Worm (Caenorhabditis elegans): ENCODE measurements around the gene ZK1010.2.
A peak's percentile ranks its signal among the peaks of the same experiment; 100 is the strongest.

The ZK1010.2 gene

DNA sequence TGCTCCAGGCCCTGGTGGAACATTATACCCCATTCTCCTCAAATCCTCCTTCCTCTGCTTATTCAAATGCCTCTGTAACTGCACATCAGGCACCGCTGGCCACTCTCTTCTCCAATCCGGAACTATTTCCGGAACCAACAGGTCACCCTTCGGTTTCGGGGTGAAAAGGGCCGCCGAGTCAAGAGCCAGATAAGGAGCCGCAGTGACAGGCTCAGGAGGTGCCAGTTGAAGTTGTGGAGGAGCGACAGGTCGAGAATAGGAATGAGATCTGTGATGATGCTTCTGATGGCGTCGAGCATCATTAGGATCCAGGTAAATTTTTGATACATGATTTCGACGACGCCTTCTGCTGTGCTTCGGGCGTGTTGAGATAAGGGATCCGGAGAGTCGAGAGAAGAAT is 20.6 kb upstream of the ZK1010.2 start:
- TF ChIP-seq ceh-45 (GFP tag; IDR thresholded peaks at IDR 0.05) (no peak), elt-2 (tag; optimal IDR thresholded peaks at IDR 0.05) (no peak), ztf-16 (tag; optimal IDR thresholded peaks at IDR 0.05) (no peak), gmeb-2 (tag; optimal IDR thresholded peaks at IDR 0.05) (no peak), unc-3 (GFP tag; conservative IDR thresholded peaks at IDR 0.05) (no peak), unc-3 (tag; optimal IDR thresholded peaks at IDR 0.05) (no peak), hlh-8 (tag; optimal IDR thresholded peaks at IDR 0.05) (no peak), ceh-31 (tag; optimal IDR thresholded peaks at IDR 0.05) (no peak), ama-1 (optimal IDR thresholded peaks at IDR 0.05) (no peak), rnt-1 (tag; optimal IDR thresholded peaks at IDR 0.05) (no peak), sox-2 (GFP tag; IDR thresholded peaks at IDR 0.05) (no peak), nhr-11 (tag; optimal IDR thresholded peaks at IDR 0.05) (no peak)

- no peak for TF ChIP-seq eyg-1 (tag; optimal IDR thresholded peaks at IDR 0.05)
- no peak for TF ChIP-seq fkh-6 (tag; optimal IDR thresholded peaks at IDR 0.05)
- no peak for TF ChIP-seq ceh-34 (tag; optimal IDR thresholded peaks at IDR 0.05)
- TF ChIP-seq rnt-1 (tag; optimal IDR thresholded peaks at IDR 0.05), result no peak
- TF ChIP-seq ceh-6 (GFP tag; optimal IDR thresholded peaks at IDR 0.05), result no peak
- no peak for TF ChIP-seq sox-2 (GFP tag; IDR thresholded peaks at IDR 0.05)
- TF ChIP-seq lin-11 (tag; optimal IDR thresholded peaks at IDR 0.05), result no peak
- TF ChIP-seq zip-5 (tag; optimal IDR thresholded peaks at IDR 0.05), result no peak
- no peak for TF ChIP-seq hlh-6 (tag; optimal IDR thresholded peaks at IDR 0.05)
- TF ChIP-seq ahr-1 (tag; optimal IDR thresholded peaks at IDR 0.05), result no peak
- no peak for TF ChIP-seq ceh-2 (tag; optimal IDR thresholded peaks at IDR 0.05)
- no peak for TF ChIP-seq dve-1 (tag; optimal IDR thresholded peaks at IDR 0.05)
- TF ChIP-seq ceh-48 (tag; optimal IDR thresholded peaks at IDR 0.05), result no peak
- TF ChIP-seq sdc-2 (tag; optimal IDR thresholded peaks at IDR 0.05), result no peak
- TF ChIP-seq pqm-1 (tag; optimal IDR thresholded peaks at IDR 0.05), result no peak
- no peak for TF ChIP-seq fkh-10 (GFP tag; optimal IDR thresholded peaks at IDR 0.05)
These were observed 15.9 kb upstream of the ZK1010.2 start, which contains the start of gene col-97 for ce11 chrIII:12993607-12994006. TSS of gene col-97 (minus strand) at chrIII:12993707.

- TF ChIP-seq sdc-2 (tag; optimal IDR thresholded peaks at IDR 0.05) (peak; percentile 29), elt-4 (tag; optimal IDR thresholded peaks at IDR 0.05) (peak; percentile 88), rnt-1 (tag; optimal IDR thresholded peaks at IDR 0.05) (no peak), nhr-11 (tag; optimal IDR thresholded peaks at IDR 0.05) (no peak), nhr-232 (tag; optimal IDR thresholded peaks at IDR 0.05) (no peak), ama-1 (optimal IDR thresholded peaks at IDR 0.05) (no peak), ceh-31 (tag; optimal IDR thresholded peaks at IDR 0.05) (no peak), sox-4 (tag; optimal IDR thresholded peaks at IDR 0.05) (no peak), C38D4.7 (GFP tag; optimal IDR thresholded peaks at IDR 0.05) (no peak), ttx-3 (tag; optimal IDR thresholded peaks at IDR 0.05) (no peak), C08G9.2 (tag; optimal IDR thresholded peaks at IDR 0.05) (no peak), eyg-1 (tag; optimal IDR thresholded peaks at IDR 0.05) (no peak)
These were observed 15.4 kb upstream of the ZK1010.2 start for ce11 chrIII:12993055-12993454.

DNA sequence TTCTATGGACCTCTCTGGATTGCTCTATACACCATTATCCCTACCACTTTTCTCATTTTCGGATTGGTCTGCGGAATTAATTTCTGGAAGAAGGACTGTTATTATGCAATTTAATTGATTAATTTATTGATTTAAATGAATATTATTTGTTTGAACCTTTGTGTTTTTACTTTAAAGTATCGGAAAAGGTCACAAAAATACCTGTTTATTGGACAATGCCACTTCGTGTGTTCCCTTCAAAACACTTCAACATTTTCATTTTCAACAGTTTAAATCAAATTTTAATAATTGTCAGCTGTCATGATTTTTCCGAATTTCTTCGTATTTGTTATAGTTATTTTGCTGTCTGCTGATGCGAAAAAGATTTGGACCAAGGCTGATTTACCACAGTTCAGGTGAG is 13.3 kb upstream of the ZK1010.2 start, which contains the start of gene ZK1010.12:
Gene ZK1010.12, plus strand, starts transcription at position 301 of the 400 bp plus-strand sequence.
- TF ChIP-seq hlh-30 (tag; optimal IDR thresholded peaks at IDR 0.05; ENCODE audit: insufficient read depth), result no peak

ce11 chrIII:12987418-12987817 is 9.8 kb upstream of the ZK1010.2 start, which contains the start of gene ZK1010.5:
TSS of gene ZK1010.5 (minus strand) at chrIII:12987518.
- TF ChIP-seq ceh-30 (tag; optimal IDR thresholded peaks at IDR 0.05) (no peak), sdc-2 (tag; optimal IDR thresholded peaks at IDR 0.05) (no peak), lim-6 (tag; optimal IDR thresholded peaks at IDR 0.05) (no peak), zip-5 (tag; optimal IDR thresholded peaks at IDR 0.05) (no peak), hlh-30 (tag; optimal IDR thresholded peaks at IDR 0.05; ENCODE audit: insufficient read depth) (no peak), pha-2 (tag; optimal IDR thresholded peaks at IDR 0.05) (no peak), T23F11.4 (GFP tag; optimal IDR thresholded peaks at IDR 0.05) (no peak), ceh-45 (GFP tag; IDR thresholded peaks at IDR 0.05) (no peak), lin-11 (tag; optimal IDR thresholded peaks at IDR 0.05) (no peak), ceh-31 (tag; optimal IDR thresholded peaks at IDR 0.05) (no peak), ama-1 (optimal IDR thresholded peaks at IDR 0.05) (no peak), ceh-48 (tag; optimal IDR thresholded peaks at IDR 0.05) (no peak)

Data from whole organism, late embryonic.